Worm (Caenorhabditis elegans) whole organism, midembryonic: ENCODE measurements around the gene srz-1.

ENCODE experiments used
- T22C8.4 ChIP-seq: fragments of 200-800 bp; sonication (Bioruptor generic); IDR thresholded peaks from 2 replicates; pipeline ENCODE4 v1.3.6; 2022; ENCODE audit warnings: missing genetic modification characterization, missing compliant biosample characterization
- cog-1 ChIP-seq: sonication (generic microtip); optimal IDR thresholded peaks from 2 replicates; lab custom pipeline; 2016; ENCODE audit warnings: missing genetic modification characterization, missing compliant biosample characterization
- flt-1 ChIP-seq: fragments of 200-800 bp; sonication (Bioruptor generic); IDR thresholded peaks from 2 replicates; pipeline ENCODE4 v1.3.6; 2022; ENCODE audit warnings: missing genetic modification characterization, missing compliant biosample characterization
- klf-2 ChIP-seq: fragments of 200-800 bp; sonication (Bioruptor generic); conservative IDR thresholded peaks from 2 replicates; pipeline ENCODE4 v1.3.6; 2022; ENCODE audit warnings: missing genetic modification reagents, missing genetic modification characterization, missing compliant biosample characterization
- med-1 ChIP-seq: sonication (generic microtip); optimal IDR thresholded peaks from 2 replicates; lab custom pipeline; 2017; ENCODE audit warnings: missing genetic modification characterization, mild to moderate bottlenecking, missing compliant biosample characterization, antibody characterized with exemption, missing genetic modification reagents; ENCODE audit not compliant: insufficient read depth
- ref-1 ChIP-seq: fragments of 200-800 bp; sonication (Bioruptor generic); conservative IDR thresholded peaks from 2 replicates; pipeline ENCODE4 v1.3.6; 2022; ENCODE audit warnings: missing genetic modification reagents, missing genetic modification characterization, missing compliant biosample characterization
- tab-1 ChIP-seq: fragments of 200-800 bp; sonication (Bioruptor generic); IDR thresholded peaks from 2 replicates; pipeline ENCODE4 v1.3.6; 2022; ENCODE audit warnings: missing genetic modification characterization, missing compliant biosample characterization
- ztf-23 ChIP-seq: fragments of 200-800 bp; sonication (Bioruptor generic); IDR thresholded peaks from 2 replicates; pipeline ENCODE4 v1.3.6; 2022; ENCODE audit warnings: missing genetic modification reagents, missing genetic modification characterization, missing compliant biosample characterization

- TF ChIP-seq med-1 (GFP tag; lab: Kevin White, UChicago) (no peak), flt-1 (GFP tag; lab: Robert Waterston, UW) (no peak), ref-1 (GFP tag; lab: Robert Waterston, UW) (no peak), klf-2 (GFP tag; lab: Robert Waterston, UW) (no peak), T22C8.4 (GFP tag; lab: Robert Waterston, UW) (no peak), cog-1 (no peak), tab-1 (GFP tag; lab: Robert Waterston, UW) (no peak), ztf-23 (no peak)
Observed at ce11 chrV:16725955-16726354, 50.3 kb downstream of the srz-1 start.
